Fruit fly (Drosophila melanogaster): ENCODE results near the gene Hsp23.

Hsp23 gene

DNA sequence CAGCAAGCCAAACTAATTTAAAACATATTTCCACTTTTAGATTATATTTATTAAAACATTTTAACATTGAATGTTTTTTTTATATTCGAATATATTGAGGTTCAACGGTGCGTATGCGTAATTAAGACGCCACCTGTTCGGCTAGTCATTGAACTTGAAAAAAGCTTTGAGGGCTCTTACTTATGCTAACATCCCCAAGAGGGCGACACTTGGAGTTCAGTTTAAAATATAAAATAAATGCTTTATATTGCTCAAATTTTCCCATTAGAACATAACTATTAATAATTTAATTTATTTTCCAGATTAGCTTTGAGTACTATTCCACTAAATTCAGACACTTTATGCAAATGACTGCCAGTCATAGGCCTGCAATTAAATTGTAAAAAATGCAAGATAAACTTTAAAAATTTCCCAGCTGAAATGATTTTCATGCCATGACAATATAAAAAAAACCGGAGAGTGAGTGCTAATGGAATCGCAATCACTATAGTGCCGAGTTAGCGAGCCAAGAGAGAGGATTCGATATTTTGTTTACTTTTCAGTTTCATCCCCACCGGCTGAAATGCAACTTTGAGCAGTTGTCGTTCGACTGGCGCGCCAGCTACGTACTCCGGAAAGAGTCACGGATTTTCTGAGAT is 47.8 kb upstream of the Hsp23 start, which contains the start of gene PGRP-LA (continued):
- TF ChIP-seq tio (GFP tag; optimal IDR thresholded peaks at IDR 0.05): no peak
- peak; percentile 81 for TF ChIP-seq Med (GFP tag)
- no peak for TF ChIP-seq CG9609 (GFP tag; optimal IDR thresholded peaks at IDR 0.05)
- no peak for TF ChIP-seq Sin3A (optimal IDR thresholded peaks at IDR 0.05)
- no peak for TF ChIP-seq Poxn (GFP tag; IDR thresholded peaks at IDR 0.05)
- no peak for TF ChIP-seq Trl (optimal IDR thresholded peaks at IDR 0.05)
- TF ChIP-seq Trl (GFP tag; optimal IDR thresholded peaks at IDR 0.05): no peak
- TF ChIP-seq CG31388 (GFP tag; optimal IDR thresholded peaks at IDR 0.05): no peak
- TF ChIP-seq Mrtf (GFP tag; IDR thresholded peaks at IDR 0.05): no peak
- no peak for TF ChIP-seq pum (GFP tag; optimal IDR thresholded peaks at IDR 0.05)
- TF ChIP-seq CG10267 (tag; optimal IDR thresholded peaks at IDR 0.05): no peak
- TF ChIP-seq Dbx (GFP tag; IDR thresholded peaks at IDR 0.05): no peak; the same call in 2 of the 3 replicates
- no peak for TF ChIP-seq danr (GFP tag; IDR thresholded peaks at IDR 0.05)
- TF ChIP-seq sisA (GFP tag; IDR thresholded peaks at IDR 0.05): peak; percentile 11; the same call in 1 of the 2 replicates
- no peak for TF ChIP-seq fd64A (GFP tag; optimal IDR thresholded peaks at IDR 0.05)
- TF ChIP-seq Hr51 (GFP tag; optimal IDR thresholded peaks at IDR 0.05): peak in 1 of 2 experiments; percentile 52
- TF ChIP-seq peb (GFP tag; IDR thresholded peaks at IDR 0.05): no peak
- TF ChIP-seq CG8765 (GFP tag; IDR thresholded peaks at IDR 0.05): no peak
- no peak for TF ChIP-seq CG31224 (GFP tag; IDR thresholded peaks at IDR 0.05)
- no peak for TF ChIP-seq CG12155 (GFP tag; optimal IDR thresholded peaks at IDR 0.05)
- peak; percentile 25 for TF ChIP-seq fd3F (GFP tag; optimal IDR thresholded peaks at IDR 0.05)
- TF ChIP-seq ham (GFP tag; IDR thresholded peaks at IDR 0.05): no peak
- no peak for TF ChIP-seq dati (GFP tag; IDR thresholded peaks at IDR 0.05)
- TF ChIP-seq E2f2 (GFP tag; IDR thresholded peaks at IDR 0.05): peak; percentile 54
- TF ChIP-seq Drgx (GFP tag; IDR thresholded peaks at IDR 0.05): no peak
- no peak for TF ChIP-seq CG10147 (GFP tag; optimal IDR thresholded peaks at IDR 0.05)
- TF ChIP-seq CG10959 (GFP tag; IDR thresholded peaks at IDR 0.05): no peak
- TF ChIP-seq rib (GFP tag; IDR thresholded peaks at IDR 0.05): no peak
- no peak for TF ChIP-seq al (GFP tag; IDR thresholded peaks at IDR 0.05)
- TF ChIP-seq repo (GFP tag; optimal IDR thresholded peaks at IDR 0.05): no peak
- TF ChIP-seq HLH54F (GFP tag; optimal IDR thresholded peaks at IDR 0.05): no peak
- TF ChIP-seq bigmax (GFP tag; optimal IDR thresholded peaks at IDR 0.05): no peak
- no peak for TF ChIP-seq ash1 (GFP tag; optimal IDR thresholded peaks at IDR 0.05)
- no peak for TF ChIP-seq CG30431 (GFP tag; optimal IDR thresholded peaks at IDR 0.05)
- no peak for TF ChIP-seq trh (GFP tag; optimal IDR thresholded peaks at IDR 0.05)
- TF ChIP-seq NK7.1 (GFP tag; optimal IDR thresholded peaks at IDR 0.05): no peak
- no peak for TF ChIP-seq Bdp1 (GFP tag; optimal IDR thresholded peaks at IDR 0.05)
- TF ChIP-seq stwl (tag; optimal IDR thresholded peaks at IDR 0.05): no peak
- TF ChIP-seq CG14710 (tag; optimal IDR thresholded peaks at IDR 0.05): no peak
- TF ChIP-seq tup (GFP tag; optimal IDR thresholded peaks at IDR 0.05): no peak
- no peak for TF ChIP-seq CG11398 (GFP tag; optimal IDR thresholded peaks at IDR 0.05)
- no peak for TF ChIP-seq Jarid2 (GFP tag; optimal IDR thresholded peaks at IDR 0.05)
- TF ChIP-seq pzg (GFP tag; optimal IDR thresholded peaks at IDR 0.05): no peak
- TF ChIP-seq onecut (GFP tag; IDR thresholded peaks at IDR 0.05): peak; percentile 52
- no peak for TF ChIP-seq CG8924 (tag; optimal IDR thresholded peaks at IDR 0.05)
- peak; percentile 17 for TF ChIP-seq ind (GFP tag; optimal IDR thresholded peaks at IDR 0.05)
- TF ChIP-seq ken (GFP tag; IDR thresholded peaks at IDR 0.05): no peak
- TF ChIP-seq ap (GFP tag; IDR thresholded peaks at IDR 0.05): no peak
- no peak for TF ChIP-seq bowl (GFP tag; IDR thresholded peaks at IDR 0.05)
- TF ChIP-seq MESR4 (GFP tag; optimal IDR thresholded peaks at IDR 0.05): no peak
- no peak for TF ChIP-seq CG10274 (GFP tag; optimal IDR thresholded peaks at IDR 0.05)
- TF ChIP-seq BtbVII (GFP tag; optimal IDR thresholded peaks at IDR 0.05): peak; percentile 13
- TF ChIP-seq Lim3 (GFP tag; IDR thresholded peaks at IDR 0.05): no peak

All from whole organism, embryonic.